Worm (Caenorhabditis elegans) whole organism, young adult: ENCODE results near the gene F13A2.4.

ENCODE experiments used
- Y53G8AR.9 ChIP-seq: fragments of 200-800 bp; sonication (Bioruptor generic); conservative IDR thresholded peaks from 2 replicates; pipeline ENCODE4 v1.3.6; 2022; ENCODE audit warnings: missing genetic modification reagents, missing genetic modification characterization, missing compliant biosample characterization
- aptf-3 ChIP-seq: fragments of 200-800 bp; sonication (Bioruptor generic); IDR thresholded peaks from 2 replicates; pipeline ENCODE4 v1.3.6; 2022; ENCODE audit warnings: missing genetic modification characterization, missing compliant biosample characterization
- attf-3 ChIP-seq: fragments of 200-800 bp; sonication (Bioruptor generic); conservative IDR thresholded peaks from 2 replicates; pipeline ENCODE4 v1.3.6; 2022; ENCODE audit warnings: missing genetic modification reagents, missing genetic modification characterization, missing compliant biosample characterization
- ceh-27 ChIP-seq: fragments of 200-800 bp; sonication (Bioruptor generic); optimal IDR thresholded peaks from 2 replicates; lab custom pipeline; 2018; ENCODE audit warnings: mild to moderate bottlenecking, missing genetic modification characterization, moderate library complexity, missing compliant biosample characterization
- dpff-1 ChIP-seq: sonication (generic microtip); optimal IDR thresholded peaks from 2 replicates; lab custom pipeline; 2017; ENCODE audit warnings: mild to moderate bottlenecking, missing genetic modification characterization, missing compliant biosample characterization
- hmg-20 ChIP-seq: fragments of 200-800 bp; sonication (Bioruptor generic); IDR thresholded peaks from 2 replicates; pipeline ENCODE4 v1.3.6; 2022; ENCODE audit warnings: missing genetic modification reagents, missing genetic modification characterization, missing compliant biosample characterization
- lin-54 ChIP-seq: fragments of 200-800 bp; sonication (Bioruptor generic); optimal IDR thresholded peaks from 2 replicates; lab custom pipeline; 2018; ENCODE audit warnings: mild to moderate bottlenecking, missing genetic modification characterization, missing compliant biosample characterization
- lir-1 ChIP-seq: fragments of 200-800 bp; sonication (Bioruptor generic); conservative IDR thresholded peaks from 2 replicates; pipeline ENCODE4 v1.3.6; 2022; ENCODE audit warnings: missing genetic modification reagents, missing genetic modification characterization, missing compliant biosample characterization
- nhr-90 ChIP-seq: sonication (generic microtip); optimal IDR thresholded peaks from 2 replicates; lab custom pipeline; 2016; ENCODE audit warnings: missing genotype, mild to moderate bottlenecking, missing genetic modification characterization, missing compliant biosample characterization
- rec-8 ChIP-seq, 2 experiments: sonication (generic microtip); optimal IDR thresholded peaks; 2 replicates each; lab custom pipeline; 2016; ENCODE audit warnings: mild to moderate bottlenecking in 2 of 2, missing genetic modification characterization in 2 of 2, missing genetic modification reagents in 2 of 2, missing genotype in 2 of 2, missing biosample characterization in 1 of 2, missing compliant biosample characterization in 1 of 2, moderate library complexity in 1 of 2
- snpc-3.4 ChIP-seq: sonication (generic microtip); optimal IDR thresholded peaks from 2 replicates; lab custom pipeline; 2017; ENCODE audit warnings: missing genetic modification characterization, mild to moderate bottlenecking, missing compliant biosample characterization, antibody characterized with exemption, moderate library complexity, missing genotype, missing genetic modification reagents
- ztf-22 ChIP-seq: fragments of 200-800 bp; sonication (Bioruptor generic); optimal IDR thresholded peaks from 2 replicates; lab custom pipeline; 2018; ENCODE audit warnings: mild to moderate bottlenecking, missing genetic modification characterization, moderate library complexity, missing compliant biosample characterization

ce11 chrV:4421475-4421874 lies 21.5 kb upstream of the F13A2.4 start, which contains the start of gene skr-14:
- TF ChIP-seq lin-54 (GFP tag; lab: Kevin White, UChicago): no peak
- TF ChIP-seq rec-8 (tag; optimal IDR thresholded peaks at IDR 0.05; lab: Kevin White, UChicago): no peak
- no peak for TF ChIP-seq hmg-20 (GFP tag; lab: Robert Waterston, UW)
- no peak for TF ChIP-seq ztf-22
- no peak for TF ChIP-seq snpc-3.4 (tag; lab: Kevin White, UChicago)
- no peak for TF ChIP-seq ceh-27 (GFP tag; lab: Kevin White, UChicago)
- TF ChIP-seq aptf-3 (GFP tag; lab: Robert Waterston, UW): no peak
- no peak for TF ChIP-seq dpff-1 (tag; lab: Kevin White, UChicago)
- TF ChIP-seq attf-3 (GFP tag; lab: Robert Waterston, UW): no peak
- no peak for TF ChIP-seq Y53G8AR.9 (GFP tag; lab: Robert Waterston, UW)
- TF ChIP-seq nhr-90 (tag; lab: Kevin White, UChicago): no peak
- no peak for TF ChIP-seq lir-1 (GFP tag; lab: Robert Waterston, UW)
